Worm (Caenorhabditis elegans) whole organism, L4 larva: ENCODE measurements around the gene clr-1.
A peak's percentile ranks its signal among the peaks of the same experiment; 100 is the strongest.

Source experiments
- D1046.2 ChIP-seq: fragments of 200-800 bp; sonication (Bioruptor generic); IDR thresholded peaks from 2 replicates; pipeline ENCODE4 v1.3.6; 2022; ENCODE audit warnings: missing genetic modification characterization, missing compliant biosample characterization
- F10B5.3 ChIP-seq: sonication (generic microtip); optimal IDR thresholded peaks from 2 replicates; lab custom pipeline; 2016; ENCODE audit warnings: mild to moderate bottlenecking, missing genetic modification characterization, missing compliant biosample characterization
- F26F4.8 ChIP-seq: fragments of 200-800 bp; sonication (Bioruptor generic); conservative IDR thresholded peaks from 2 replicates; pipeline ENCODE4 v1.3.6; 2022; ENCODE audit warnings: missing genetic modification characterization, missing compliant biosample characterization
- R02D3.7 ChIP-seq: fragments of 150-350 bp; sonication (generic microtip); optimal IDR thresholded peaks from 3 replicates; lab custom pipeline; 2014; ENCODE audit warnings: missing biosample characterization, missing genetic modification characterization
- T20F7.1 ChIP-seq: fragments of 200-800 bp; sonication (Bioruptor generic); optimal IDR thresholded peaks from 2 replicates; lab custom pipeline; 2018; ENCODE audit warnings: mild to moderate bottlenecking, missing genetic modification characterization, missing compliant biosample characterization
- T26A8.4 ChIP-seq: fragments of 200-800 bp; sonication (Bioruptor generic); IDR thresholded peaks from 2 replicates; pipeline ENCODE4 v1.3.6; 2022; ENCODE audit warnings: missing genetic modification characterization, missing compliant biosample characterization
- Y105C5A.15 ChIP-seq: fragments of 200-800 bp; sonication (Bioruptor generic); IDR thresholded peaks from 2 replicates; pipeline ENCODE4 v1.3.6; 2022; ENCODE audit warnings: missing genetic modification characterization, missing compliant biosample characterization
- Y48G9A.11 ChIP-seq: fragments of 200-800 bp; sonication (Bioruptor generic); IDR thresholded peaks from 2 replicates; pipeline ENCODE4 v1.3.6; 2022; ENCODE audit warnings: missing genetic modification reagents, missing genetic modification characterization, missing compliant biosample characterization
- ZK337.2 ChIP-seq: fragments of 200-800 bp; sonication (Bioruptor generic); IDR thresholded peaks from 2 replicates; pipeline ENCODE4 v1.3.6; 2022; ENCODE audit warnings: missing genetic modification reagents, missing genetic modification characterization, missing compliant biosample characterization
- aha-1 ChIP-seq: fragments of 150-350 bp; peaks from one replicate; lab custom pipeline; 2014; ENCODE audit warnings: missing biosample characterization, missing genetic modification characterization
- attf-4 ChIP-seq: sonication (generic microtip); optimal IDR thresholded peaks from 3 replicates; lab custom pipeline; 2017; ENCODE audit warnings: missing biosample characterization, missing genetic modification characterization
- ceh-28 ChIP-seq: fragments of 150-350 bp; optimal IDR thresholded peaks from 2 replicates; lab custom pipeline; 2014; ENCODE audit warnings: missing biosample characterization, missing genetic modification reagents, missing genetic modification characterization
- ceh-32 ChIP-seq: sonication (generic microtip); optimal IDR thresholded peaks from 2 replicates; lab custom pipeline; 2016; ENCODE audit warnings: mild to moderate bottlenecking, missing genetic modification characterization, missing compliant biosample characterization; ENCODE audit not compliant: poor library complexity
- ces-1 ChIP-seq: fragments of 150-350 bp; sonication (generic microtip); optimal IDR thresholded peaks from 4 replicates; lab custom pipeline; 2014; ENCODE audit warnings: missing biosample characterization, missing genetic modification reagents, missing genetic modification characterization
- daf-12 ChIP-seq: fragments of 150-350 bp; optimal IDR thresholded peaks from 2 replicates; lab custom pipeline; 2014; ENCODE audit warnings: missing biosample characterization, missing genetic modification reagents, missing genetic modification characterization
- dmd-6 ChIP-seq: fragments of 200-800 bp; sonication (Bioruptor generic); IDR thresholded peaks from 2 replicates; pipeline ENCODE4 v1.3.6; 2022; ENCODE audit warnings: missing genetic modification reagents, missing genetic modification characterization, missing compliant biosample characterization
- dmd-9 ChIP-seq: fragments of 200-800 bp; sonication (Bioruptor generic); IDR thresholded peaks from 2 replicates; pipeline ENCODE4 v1.3.6; 2022; ENCODE audit warnings: missing genetic modification reagents, missing genetic modification characterization, missing compliant biosample characterization
- dpl-1 ChIP-seq: fragments of 150-350 bp; optimal IDR thresholded peaks from 2 replicates; lab custom pipeline; 2014; ENCODE audit warnings: missing biosample characterization, missing genetic modification reagents, missing genetic modification characterization
- duxl-1 ChIP-seq: sonication (generic microtip); optimal IDR thresholded peaks from 2 replicates; lab custom pipeline; 2016; ENCODE audit warnings: mild to moderate bottlenecking, missing genetic modification characterization, moderate library complexity, missing compliant biosample characterization; ENCODE audit not compliant: poor library complexity
- dve-1 ChIP-seq: sonication (generic microtip); optimal IDR thresholded peaks from 2 replicates; lab custom pipeline; 2017; ENCODE audit warnings: antibody characterized with exemption, mild to moderate bottlenecking, missing genetic modification characterization, missing compliant biosample characterization; ENCODE audit not compliant: insufficient read depth
- fos-1 ChIP-seq: fragments of 150-350 bp; optimal IDR thresholded peaks from 2 replicates; lab custom pipeline; 2014; ENCODE audit warnings: missing biosample characterization, missing genetic modification characterization
- gei-8 ChIP-seq: fragments of 200-800 bp; sonication (Bioruptor generic); optimal IDR thresholded peaks from 2 replicates; lab custom pipeline; 2018; ENCODE audit warnings: mild to moderate bottlenecking, missing genetic modification characterization, missing compliant biosample characterization
- hif-1 ChIP-seq, 2 experiments: sonication (generic microtip); optimal IDR thresholded peaks; 2 replicates each; lab custom pipeline; 2016 to 2017; ENCODE audit warnings: missing compliant biosample characterization in 2 of 2, missing genetic modification characterization in 2 of 2, missing genetic modification reagents in 2 of 2, missing genotype in 2 of 2, mild to moderate bottlenecking in 1 of 2
- hlh-30 ChIP-seq: sonication (generic microtip); optimal IDR thresholded peaks from 2 replicates; lab custom pipeline; 2017; ENCODE audit warnings: antibody characterized with exemption, mild to moderate bottlenecking, missing genetic modification characterization, missing compliant biosample characterization; ENCODE audit not compliant: insufficient read depth
- hmg-1.1 ChIP-seq: fragments of 200-800 bp; sonication (Bioruptor generic); IDR thresholded peaks from 2 replicates; pipeline ENCODE4 v1.3.6; 2022; ENCODE audit warnings: missing genetic modification reagents, missing genetic modification characterization, missing compliant biosample characterization
- jun-1 ChIP-seq: fragments of 150-350 bp; optimal IDR thresholded peaks from 2 replicates; lab custom pipeline; 2014; ENCODE audit warnings: missing biosample characterization, missing genetic modification reagents, missing genetic modification characterization
- lim-7 ChIP-seq: fragments of 200-800 bp; sonication (Bioruptor generic); IDR thresholded peaks from 2 replicates; pipeline ENCODE4 v1.3.6; 2022; ENCODE audit warnings: missing genetic modification characterization, missing compliant biosample characterization
- lin-38 ChIP-seq: fragments of 200-800 bp; sonication (Bioruptor generic); IDR thresholded peaks from 2 replicates; pipeline ENCODE4 v1.3.6; 2022; ENCODE audit warnings: missing genetic modification reagents, missing genetic modification characterization, missing compliant biosample characterization
- lir-3 ChIP-seq: sonication (generic microtip); optimal IDR thresholded peaks from 2 replicates; lab custom pipeline; 2016; ENCODE audit warnings: mild to moderate bottlenecking, missing genetic modification characterization, missing compliant biosample characterization
- lsy-2 ChIP-seq, 2 experiments: fragments of 150-350 bp in 1 of 2; sonication (generic microtip) in 1 of 2; optimal IDR thresholded peaks; 2 replicates each; lab custom pipeline; 2014 to 2017; ENCODE audit warnings: missing biosample characterization in 2 of 2, missing genetic modification characterization in 2 of 2
- madf-9 ChIP-seq: fragments of 200-800 bp; sonication (Bioruptor generic); conservative IDR thresholded peaks from 2 replicates; pipeline ENCODE4 v1.3.6; 2022; ENCODE audit warnings: missing genetic modification reagents, missing genetic modification characterization, missing compliant biosample characterization
- nhr-25 ChIP-seq: sonication (generic microtip); optimal IDR thresholded peaks from 2 replicates; lab custom pipeline; 2017; ENCODE audit warnings: missing genetic modification characterization, mild to moderate bottlenecking, missing compliant biosample characterization, antibody characterized with exemption, moderate library complexity, borderline replicate concordance; ENCODE audit not compliant: insufficient read depth
- nhr-76 ChIP-seq: fragments of 150-350 bp; optimal IDR thresholded peaks from 2 replicates; lab custom pipeline; 2014; ENCODE audit warnings: missing biosample characterization, missing genetic modification characterization
- pha-4 ChIP-seq, 2 experiments: fragments of 150-350 bp in 1 of 2; fragments of 200-800 bp in 1 of 2; sonication (Bioruptor generic) in 1 of 2; IDR thresholded peaks in 1 of 2; optimal IDR thresholded peaks in 1 of 2; 2 replicates each; pipeline versions ENCODE4 v1.3.6 to Lab custom; 2014 to 2022; ENCODE audit warnings: missing genetic modification characterization in 2 of 2, missing genetic modification reagents in 2 of 2, missing biosample characterization in 1 of 2, missing compliant biosample characterization in 1 of 2
- pqm-1 ChIP-seq: sonication (generic microtip); optimal IDR thresholded peaks from 2 replicates; lab custom pipeline; 2017; ENCODE audit warnings: missing biosample characterization, missing genetic modification characterization
- sdz-12 ChIP-seq: fragments of 200-800 bp; sonication (Bioruptor generic); optimal IDR thresholded peaks from 2 replicates; lab custom pipeline; 2018; ENCODE audit warnings: mild to moderate bottlenecking, missing genetic modification characterization, missing compliant biosample characterization
- skn-1 ChIP-seq: fragments of 150-350 bp; optimal IDR thresholded peaks from 2 replicates; lab custom pipeline; 2014; ENCODE audit warnings: missing biosample characterization, missing genetic modification characterization
- snpc-4 ChIP-seq: fragments of 150-350 bp; optimal IDR thresholded peaks from 2 replicates; lab custom pipeline; 2014; ENCODE audit warnings: missing biosample characterization, missing genetic modification characterization
- tag-97 ChIP-seq: fragments of 200-800 bp; sonication (Bioruptor generic); IDR thresholded peaks from 2 replicates; pipeline ENCODE4 v1.3.6; 2022; ENCODE audit warnings: missing genetic modification characterization, missing compliant biosample characterization
- unc-62 ChIP-seq, 3 experiments: fragments of 150-350 bp in 1 of 3; sonication (generic microtip); optimal IDR thresholded peaks in 2 of 3; peaks in 1 of 3; 1 replicate in 1 of 3; 2 replicates in 2 of 3; lab custom pipeline; 2014 to 2017; ENCODE audit warnings: missing biosample characterization in 3 of 3, missing genetic modification characterization in 3 of 3, missing genetic modification reagents in 3 of 3, missing genotype in 1 of 3
- zfp-2 ChIP-seq: sonication (generic microtip); optimal IDR thresholded peaks from 2 replicates; lab custom pipeline; 2016; ENCODE audit warnings: mild to moderate bottlenecking, missing genetic modification characterization, missing compliant biosample characterization
- zip-11 ChIP-seq: fragments of 200-800 bp; sonication (Bioruptor generic); IDR thresholded peaks from 2 replicates; pipeline ENCODE4 v1.3.6; 2022; ENCODE audit warnings: missing genetic modification characterization, missing compliant biosample characterization
- zip-2 ChIP-seq: fragments of 150-350 bp; optimal IDR thresholded peaks from 2 replicates; lab custom pipeline; 2014; ENCODE audit warnings: missing biosample characterization, missing genetic modification characterization

clr-1 gene

ce11 chrII:5420947-5421614 is 45.1 kb upstream of the clr-1 start, which contains the start of gene tofu-6 (continued):
- TF ChIP-seq ceh-32 (tag; lab: Kevin White, UChicago), result no peak
- no peak for TF ChIP-seq F26F4.8 (GFP tag; lab: Robert Waterston, UW)
- no peak for TF ChIP-seq zfp-2 (tag; lab: Kevin White, UChicago)
- TF ChIP-seq ceh-28 (tag; lab: Kevin White, UChicago), result no peak
- no peak for TF ChIP-seq daf-12 (tag; lab: Kevin White, UChicago)
- TF ChIP-seq Y105C5A.15 (GFP tag; lab: Robert Waterston, UW), result no peak
- no peak for TF ChIP-seq ZK337.2 (GFP tag; lab: Robert Waterston, UW)
- TF ChIP-seq duxl-1 (tag; lab: Kevin White, UChicago), result no peak
- TF ChIP-seq ces-1, result no peak
- peak; percentile 59 for TF ChIP-seq aha-1 (tag; lab: Kevin White, UChicago)
- no peak for TF ChIP-seq hlh-30 (tag; lab: Kevin White, UChicago)
- TF ChIP-seq dpl-1 (GFP tag; lab: Kevin White, UChicago), result peak; percentile 45
- peak; percentile 94 for TF ChIP-seq lin-38 (GFP tag; lab: Robert Waterston, UW)
- TF ChIP-seq nhr-76, result no peak
- no peak for TF ChIP-seq skn-1
- no peak for TF ChIP-seq lir-3
- TF ChIP-seq dmd-6 (GFP tag; lab: Robert Waterston, UW), result no peak
- no peak for TF ChIP-seq dve-1 (tag; lab: Kevin White, UChicago)
- TF ChIP-seq pqm-1 (tag; lab: Kevin White, UChicago), result no peak
- TF ChIP-seq madf-9 (GFP tag; lab: Robert Waterston, UW), result no peak
- 0 out of 2 replicates have a peak, but pooled peaks have one; percentile 56 for TF ChIP-seq Y48G9A.11
- TF ChIP-seq dmd-9, result no peak
- no peak for TF ChIP-seq sdz-12
- TF ChIP-seq F10B5.3 (tag; lab: Kevin White, UChicago), result no peak
- TF ChIP-seq, all 104 proteins: peak for 7

- TF ChIP-seq lsy-2 (tag; optimal IDR thresholded peaks at IDR 0.05; lab: Kevin White, UChicago) (peak in 1 of 2 experiments; percentile 50), jun-1 (tag; lab: Kevin White, UChicago) (no peak), R02D3.7 (tag; lab: Kevin White, UChicago) (no peak), lin-38 (GFP tag; lab: Robert Waterston, UW) (peak; percentile 27; the same call in 1 of the 2 replicates), unc-62 (GFP tag; optimal IDR thresholded peaks at IDR 0.05 in 1 of 2; lab: Kevin White, UChicago) (peak in 1 of 2 experiments; percentile 18), unc-62 (tag; optimal IDR thresholded peaks at IDR 0.05; lab: Kevin White, UChicago) (no peak), T20F7.1 (GFP tag; lab: Kevin White, UChicago) (peak; percentile 30), dve-1 (tag; lab: Kevin White, UChicago) (peak; percentile 14), D1046.2 (GFP tag; lab: Robert Waterston, UW) (no peak), nhr-25 (tag; lab: Kevin White, UChicago) (peak; percentile 13)
- TF ChIP-seq, all 104 proteins: peak for 6
Measured at ce11 chrII:5423832-5424231, 42.3 kb upstream of the clr-1 start, which contains the start of gene F07F6.7. F07F6.7 (minus strand) TSS chrII:5423858.

- TF ChIP-seq attf-4 (tag; lab: Kevin White, UChicago) (no peak), aha-1 (tag; lab: Kevin White, UChicago) (peak; percentile 31)
- TF ChIP-seq, all 104 proteins: peak for 1
Measured at ce11 chrII:5425633-5426032, 40.5 kb upstream of the clr-1 start, which contains the start of gene F07F6.8. F07F6.8 (minus strand) TSS chrII:5425733.

- TF ChIP-seq tag-97 (GFP tag; lab: Robert Waterston, UW), result no peak
- TF ChIP-seq hmg-1.1, result no peak
- TF ChIP-seq snpc-4 (tag; lab: Kevin White, UChicago), result no peak
- TF ChIP-seq hlh-30 (tag; lab: Kevin White, UChicago), result peak; percentile 97
- TF ChIP-seq T26A8.4 (GFP tag; lab: Robert Waterston, UW), result no peak
- peak; percentile 60 for TF ChIP-seq nhr-25 (tag; lab: Kevin White, UChicago)
- no peak for TF ChIP-seq lim-7
- no peak for TF ChIP-seq gei-8 (GFP tag; lab: Kevin White, UChicago)
- TF ChIP-seq zip-2, result no peak
- peak; percentile 55 for TF ChIP-seq pha-4 (GFP tag; IDR thresholded peaks at IDR 0.05; lab: Robert Waterston, UW)
- peak; percentile 76 for TF ChIP-seq pha-4 (tag; optimal IDR thresholded peaks at IDR 0.05; lab: Kevin White, UChicago)
- TF ChIP-seq fos-1, result no peak
- TF ChIP-seq zip-11 (GFP tag; lab: Robert Waterston, UW), result no peak
- peak in 1 of 2 experiments; percentile 36 for TF ChIP-seq hif-1 (tag; optimal IDR thresholded peaks at IDR 0.05; lab: Kevin White, UChicago)
- no peak for TF ChIP-seq ceh-32 (tag; lab: Kevin White, UChicago)
Measured at ce11 chrII:5426054-5426453, 40.1 kb upstream of the clr-1 start.
